Worm (Caenorhabditis elegans) whole organism, L1 larva: ENCODE data around the gene C33G8.13.

ENCODE experiments used
- Y116A8C.19 ChIP-seq: sonication (generic microtip); optimal IDR thresholded peaks from 2 replicates; lab custom pipeline; 2016; ENCODE audit warnings: missing compliant biosample characterization, missing genetic modification characterization, borderline replicate concordance
- aha-1 ChIP-seq: fragments of 150-350 bp; optimal IDR thresholded peaks from 2 replicates; lab custom pipeline; 2014; ENCODE audit warnings: missing biosample characterization, missing genetic modification characterization
- ama-1 ChIP-seq: fragments of 150-350 bp; optimal IDR thresholded peaks from 2 replicates; lab custom pipeline; 2014
- blmp-1 ChIP-seq: fragments of 150-350 bp; optimal IDR thresholded peaks from 2 replicates; lab custom pipeline; 2014; ENCODE audit warnings: missing biosample characterization, missing genetic modification characterization
- ceh-8 ChIP-seq: fragments of 200-800 bp; sonication (Bioruptor generic); optimal IDR thresholded peaks from 2 replicates; lab custom pipeline; 2018; ENCODE audit warnings: mild to moderate bottlenecking, missing genetic modification characterization, moderate library complexity, missing compliant biosample characterization
- ceh-82 ChIP-seq, 3 experiments: fragments of 150-350 bp in 1 of 3; sonication (generic microtip) in 2 of 3; optimal IDR thresholded peaks; 2 replicates each; lab custom pipeline; 2014 to 2017; ENCODE audit warnings: missing biosample characterization in 3 of 3, missing genetic modification characterization in 3 of 3
- ceh-88 ChIP-seq: fragments of 200-800 bp; sonication (Bioruptor generic); IDR thresholded peaks from 2 replicates; pipeline ENCODE4 v1.3.6; 2022; ENCODE audit warnings: missing genetic modification characterization, missing compliant biosample characterization
- dsc-1 ChIP-seq: sonication (generic microtip); optimal IDR thresholded peaks from 2 replicates; lab custom pipeline; 2016; ENCODE audit warnings: mild to moderate bottlenecking, missing genetic modification characterization, missing compliant biosample characterization
- efl-1 ChIP-seq, 4 experiments: fragments of 150-350 bp; optimal IDR thresholded peaks in 3 of 4; peaks in 1 of 4; 1 replicate in 1 of 4; 2 replicates in 3 of 4; lab custom pipeline; 2014; ENCODE audit warnings: missing biosample characterization in 2 of 4, missing genetic modification characterization in 2 of 4, missing genetic modification reagents in 2 of 4
- egl-13 ChIP-seq: sonication (generic microtip); optimal IDR thresholded peaks from 2 replicates; lab custom pipeline; 2016; ENCODE audit warnings: missing genotype, missing genetic modification reagents, missing genetic modification characterization, missing compliant biosample characterization
- egl-27 ChIP-seq, 2 experiments: fragments of 150-350 bp in 1 of 2; sonication (generic microtip); optimal IDR thresholded peaks; 3 replicates each; lab custom pipeline; 2017 to 2018; ENCODE audit warnings: missing biosample characterization in 2 of 2, missing genetic modification characterization in 2 of 2, missing genetic modification reagents in 2 of 2
- fkh-8 ChIP-seq: sonication (generic microtip); optimal IDR thresholded peaks from 2 replicates; lab custom pipeline; 2016; ENCODE audit warnings: mild to moderate bottlenecking, missing genetic modification characterization, missing compliant biosample characterization
- isw-1 ChIP-seq: fragments of 200-800 bp; sonication (Bioruptor generic); IDR thresholded peaks from 2 replicates; pipeline ENCODE4 v1.3.6; 2022; ENCODE audit warnings: missing genetic modification characterization, missing compliant biosample characterization
- lin-13 ChIP-seq: fragments of 150-350 bp; optimal IDR thresholded peaks from 2 replicates; lab custom pipeline; 2014; ENCODE audit warnings: missing biosample characterization, missing genetic modification reagents, missing genetic modification characterization
- lin-35 ChIP-seq, 2 experiments: fragments of 150-350 bp; optimal IDR thresholded peaks; 2 replicates each; lab custom pipeline; 2014; ENCODE audit warnings: missing biosample characterization in 2 of 2, missing genetic modification characterization in 2 of 2, missing genetic modification reagents in 2 of 2
- lsy-2 ChIP-seq, 2 experiments: fragments of 150-350 bp; optimal IDR thresholded peaks; 2 replicates each; lab custom pipeline; 2014; ENCODE audit warnings: missing biosample characterization in 2 of 2, missing genetic modification characterization in 2 of 2
- mef-2 ChIP-seq: fragments of 150-350 bp; optimal IDR thresholded peaks from 2 replicates; lab custom pipeline; 2014; ENCODE audit warnings: missing biosample characterization, missing genetic modification characterization
- mep-1 ChIP-seq: fragments of 150-350 bp; optimal IDR thresholded peaks from 2 replicates; lab custom pipeline; 2014; ENCODE audit warnings: missing biosample characterization, missing genetic modification characterization
- nhr-237 ChIP-seq: fragments of 150-350 bp; optimal IDR thresholded peaks from 2 replicates; lab custom pipeline; 2014; ENCODE audit warnings: missing biosample characterization, missing genetic modification characterization
- nhr-28 ChIP-seq: fragments of 150-350 bp; optimal IDR thresholded peaks from 2 replicates; lab custom pipeline; 2014; ENCODE audit warnings: missing biosample characterization, missing genetic modification characterization
- nhr-76 ChIP-seq: sonication (generic microtip); optimal IDR thresholded peaks from 2 replicates; lab custom pipeline; 2017; ENCODE audit warnings: missing biosample characterization, missing genetic modification characterization
- nhr-84 ChIP-seq: sonication (generic microtip); optimal IDR thresholded peaks from 2 replicates; lab custom pipeline; 2017; ENCODE audit warnings: missing biosample characterization, missing genetic modification characterization
- nhr-85 ChIP-seq: sonication (generic microtip); peaks from one replicate; lab custom pipeline; 2016; ENCODE audit warnings: missing genetic modification characterization, inconsistent platforms, missing compliant biosample characterization
- pag-3 ChIP-seq: sonication (generic microtip); optimal IDR thresholded peaks from 2 replicates; lab custom pipeline; 2017; ENCODE audit warnings: missing genetic modification characterization, mild to moderate bottlenecking, missing compliant biosample characterization, antibody characterized with exemption, borderline replicate concordance; ENCODE audit not compliant: insufficient read depth
- pqm-1 ChIP-seq: sonication (generic microtip); optimal IDR thresholded peaks from 3 replicates; lab custom pipeline; 2017; ENCODE audit warnings: missing biosample characterization, missing genetic modification characterization
- rnt-1 ChIP-seq: sonication (generic microtip); optimal IDR thresholded peaks from 2 replicates; lab custom pipeline; 2016; ENCODE audit warnings: mild to moderate bottlenecking, missing genetic modification characterization, moderate library complexity, missing compliant biosample characterization
- swsn-7 ChIP-seq: sonication (generic microtip); optimal IDR thresholded peaks from 2 replicates; lab custom pipeline; 2016; ENCODE audit warnings: missing genetic modification characterization, missing compliant biosample characterization
- tlp-1 ChIP-seq: fragments of 150-350 bp; optimal IDR thresholded peaks from 2 replicates; lab custom pipeline; 2014; ENCODE audit warnings: missing biosample characterization, missing genetic modification characterization
- unc-30 ChIP-seq: sonication (generic microtip); optimal IDR thresholded peaks from 2 replicates; lab custom pipeline; 2017; ENCODE audit warnings: missing biosample characterization, missing genetic modification characterization
- unc-62 ChIP-seq: fragments of 150-350 bp; optimal IDR thresholded peaks from 2 replicates; lab custom pipeline; 2014; ENCODE audit warnings: missing biosample characterization, missing genetic modification reagents, missing genetic modification characterization
- unc-86 ChIP-seq: sonication (generic microtip); optimal IDR thresholded peaks from 2 replicates; lab custom pipeline; 2016; ENCODE audit warnings: missing genetic modification characterization, missing compliant biosample characterization
- zip-4 ChIP-seq: fragments of 200-800 bp; sonication (Bioruptor generic); optimal IDR thresholded peaks from 2 replicates; lab custom pipeline; 2018; ENCODE audit warnings: mild to moderate bottlenecking, missing genetic modification characterization, moderate library complexity, missing compliant biosample characterization
- ztf-4 ChIP-seq: fragments of 150-350 bp; optimal IDR thresholded peaks from 2 replicates; lab custom pipeline; 2014; ENCODE audit warnings: missing biosample characterization, missing genetic modification characterization

Gene C33G8.13

ce11 chrV:7021772-7022171 lies 6.0 kb upstream of the C33G8.13 start, which contains the start of gene F20A1.4:
Gene F20A1.4, minus strand, starts transcription at chrV:7021872.
- no peak for TF ChIP-seq fkh-8 (tag; lab: Kevin White, UChicago)
- TF ChIP-seq ztf-4 (tag; lab: Kevin White, UChicago) = no peak
- TF ChIP-seq dsc-1 (tag; lab: Kevin White, UChicago) = peak; percentile 76
- no peak for TF ChIP-seq unc-30
- TF ChIP-seq, all 84 proteins: peak for 1

- no peak for TF ChIP-seq pqm-1 (tag; lab: Kevin White, UChicago)
- no peak for TF ChIP-seq ceh-88 (GFP tag; lab: Robert Waterston, UW)
- TF ChIP-seq ceh-82 (tag; optimal IDR thresholded peaks at IDR 0.05; lab: Kevin White, UChicago) = no peak
Measured at ce11 chrV:7017059-7017458, 1.3 kb upstream of the C33G8.13 start, which contains the start of gene srsx-32. Gene srsx-32, plus strand, starts transcription at chrV:7017359.

ce11 chrV:7012617-7013016 lies 3.2 kb downstream of the C33G8.13 start, which contains the start of gene srw-127:
Gene srw-127, plus strand, starts transcription at chrV:7012917.
- TF ChIP-seq aha-1 = no peak
- TF ChIP-seq rnt-1 (tag; lab: Kevin White, UChicago) = no peak
- TF ChIP-seq swsn-7 (tag; lab: Kevin White, UChicago) = no peak
- TF ChIP-seq ama-1 (lab: Kevin White, UChicago) = no peak
- TF ChIP-seq lsy-2 (tag; optimal IDR thresholded peaks at IDR 0.05; lab: Kevin White, UChicago) = no peak
- no peak for TF ChIP-seq lin-35 (GFP tag; optimal IDR thresholded peaks at IDR 0.05; lab: Kevin White, UChicago)
- TF ChIP-seq nhr-76 (tag; lab: Kevin White, UChicago) = no peak
- no peak for TF ChIP-seq zip-4 (GFP tag; lab: Kevin White, UChicago)
- no peak for TF ChIP-seq unc-86 (tag; lab: Kevin White, UChicago)
- TF ChIP-seq tlp-1 (tag; lab: Kevin White, UChicago) = no peak
- no peak for TF ChIP-seq nhr-237 (tag; lab: Kevin White, UChicago)
- TF ChIP-seq ceh-8 (GFP tag; lab: Kevin White, UChicago) = no peak
- no peak for TF ChIP-seq unc-30
- TF ChIP-seq egl-27 (tag; optimal IDR thresholded peaks at IDR 0.05; lab: Kevin White, UChicago) = no peak
- no peak for TF ChIP-seq nhr-84 (tag; lab: Kevin White, UChicago)
- TF ChIP-seq, all 84 proteins: peak for 0

- TF ChIP-seq Y116A8C.19 (tag; lab: Kevin White, UChicago) = no peak
- no peak for TF ChIP-seq efl-1 (optimal IDR thresholded peaks at IDR 0.05; lab: Kevin White, UChicago)
- TF ChIP-seq efl-1 (GFP tag; optimal IDR thresholded peaks at IDR 0.05 in 1 of 2; lab: Kevin White, UChicago) = peak in 1 of 2 experiments; percentile 31
- TF ChIP-seq, all 84 proteins: peak for 1
Measured at ce11 chrV:7009461-7009860, 6.3 kb downstream of the C33G8.13 start, which contains the start of gene C33G8.2. Gene C33G8.2, plus strand, starts transcription at chrV:7009761.

- TF ChIP-seq unc-62 (no peak), egl-27 (tag; optimal IDR thresholded peaks at IDR 0.05; lab: Kevin White, UChicago) (no peak), efl-1 (optimal IDR thresholded peaks at IDR 0.05; lab: Kevin White, UChicago) (no peak), efl-1 (GFP tag; optimal IDR thresholded peaks at IDR 0.05 in 1 of 2; lab: Kevin White, UChicago) (no peak), fkh-8 (tag; lab: Kevin White, UChicago) (no peak), nhr-28 (tag; lab: Kevin White, UChicago) (no peak), isw-1 (GFP tag; lab: Robert Waterston, UW) (no peak), lin-13 (no peak), blmp-1 (tag; lab: Kevin White, UChicago) (no peak), mef-2 (no peak), egl-13 (tag; lab: Kevin White, UChicago) (no peak), nhr-237 (tag; lab: Kevin White, UChicago) (no peak), ceh-82 (tag; optimal IDR thresholded peaks at IDR 0.05; lab: Kevin White, UChicago) (no peak), nhr-85 (tag; lab: Kevin White, UChicago) (no peak), mep-1 (no peak), rnt-1 (tag; lab: Kevin White, UChicago) (no peak), pag-3 (tag; lab: Kevin White, UChicago) (no peak)
Measured at ce11 chrV:7007307-7007706, 8.5 kb downstream of the C33G8.13 start, which contains the start of gene drd-10. Gene drd-10, plus strand, starts transcription at chrV:7007607.
